Worm (Caenorhabditis elegans) whole organism, young adult: ENCODE data around the gene H17B01.5.

Experiments
- B0035.1 ChIP-seq: sonication (generic microtip); optimal IDR thresholded peaks from 2 replicates; lab custom pipeline; 2016; ENCODE audit warnings: missing genetic modification characterization, mild to moderate bottlenecking, missing compliant biosample characterization, missing genotype, missing genetic modification reagents
- B0261.1 ChIP-seq: sonication (generic microtip); optimal IDR thresholded peaks from 2 replicates; lab custom pipeline; 2016; ENCODE audit warnings: mild to moderate bottlenecking, missing genetic modification characterization, moderate library complexity, missing compliant biosample characterization
- D2030.7 ChIP-seq: fragments of 200-800 bp; sonication (Bioruptor generic); IDR thresholded peaks from 2 replicates; pipeline ENCODE4 v1.3.6; 2022; ENCODE audit warnings: missing genetic modification reagents, missing genetic modification characterization, missing compliant biosample characterization
- F23B12.7 ChIP-seq: sonication (generic microtip); optimal IDR thresholded peaks from 2 replicates; lab custom pipeline; 2017; ENCODE audit warnings: missing genetic modification characterization, mild to moderate bottlenecking, missing compliant biosample characterization, antibody characterized with exemption, moderate library complexity; ENCODE audit not compliant: insufficient read depth
- F33H1.4 ChIP-seq: fragments of 200-800 bp; sonication (Bioruptor generic); IDR thresholded peaks from 2 replicates; pipeline ENCODE4 v1.3.6; 2022; ENCODE audit warnings: missing genetic modification reagents, missing genetic modification characterization, missing compliant biosample characterization
- F52B5.7 ChIP-seq: sonication (generic microtip); optimal IDR thresholded peaks from 2 replicates; lab custom pipeline; 2016; ENCODE audit warnings: mild to moderate bottlenecking, missing genetic modification characterization, missing compliant biosample characterization
- K11D2.4 ChIP-seq: fragments of 200-800 bp; sonication (Bioruptor generic); IDR thresholded peaks from 2 replicates; pipeline ENCODE4 v1.3.6; 2022; ENCODE audit warnings: missing genetic modification reagents, missing genetic modification characterization, missing compliant biosample characterization
- Y53G8AR.9 ChIP-seq: fragments of 200-800 bp; sonication (Bioruptor generic); conservative IDR thresholded peaks from 2 replicates; pipeline ENCODE4 v1.3.6; 2022; ENCODE audit warnings: missing genetic modification reagents, missing genetic modification characterization, missing compliant biosample characterization
- Y67H2A.10 ChIP-seq: fragments of 200-800 bp; sonication (Bioruptor generic); conservative IDR thresholded peaks from 2 replicates; pipeline ENCODE4 v1.3.6; 2022; ENCODE audit warnings: missing genetic modification reagents, missing genetic modification characterization, missing compliant biosample characterization
- Y95B8A.8 ChIP-seq: fragments of 200-800 bp; sonication (Bioruptor generic); IDR thresholded peaks from 2 replicates; pipeline ENCODE4 v1.3.6; 2022; ENCODE audit warnings: missing genetic modification reagents, missing genetic modification characterization, missing compliant biosample characterization
- ZK185.1 ChIP-seq: sonication (generic microtip); optimal IDR thresholded peaks from 2 replicates; lab custom pipeline; 2016; ENCODE audit warnings: mild to moderate bottlenecking, missing genetic modification characterization, missing compliant biosample characterization; ENCODE audit not compliant: poor library complexity, severe bottlenecking
- aptf-2 ChIP-seq: fragments of 200-800 bp; sonication (Bioruptor generic); conservative IDR thresholded peaks from 2 replicates; pipeline ENCODE4 v1.3.6; 2022; ENCODE audit warnings: missing genetic modification reagents, missing genetic modification characterization, missing compliant biosample characterization
- aptf-3 ChIP-seq: fragments of 200-800 bp; sonication (Bioruptor generic); IDR thresholded peaks from 2 replicates; pipeline ENCODE4 v1.3.6; 2022; ENCODE audit warnings: missing genetic modification characterization, missing compliant biosample characterization
- cebp-2 ChIP-seq: fragments of 200-800 bp; sonication (Bioruptor generic); IDR thresholded peaks from 2 replicates; pipeline ENCODE4 v1.3.6; 2022; ENCODE audit warnings: missing genetic modification characterization, missing compliant biosample characterization
- ceh-58 ChIP-seq: fragments of 200-800 bp; sonication (Bioruptor generic); IDR thresholded peaks from 2 replicates; pipeline ENCODE4 v1.3.6; 2022; ENCODE audit warnings: missing genetic modification characterization, missing compliant biosample characterization
- ceh-91 ChIP-seq: fragments of 200-800 bp; sonication (Bioruptor generic); IDR thresholded peaks from 2 replicates; pipeline ENCODE4 v1.3.6; 2022; ENCODE audit warnings: missing genetic modification reagents, missing genetic modification characterization, missing compliant biosample characterization
- dpff-1 ChIP-seq: sonication (generic microtip); optimal IDR thresholded peaks from 2 replicates; lab custom pipeline; 2017; ENCODE audit warnings: mild to moderate bottlenecking, missing genetic modification characterization, missing compliant biosample characterization
- egrh-3 ChIP-seq: fragments of 200-800 bp; sonication (Bioruptor generic); IDR thresholded peaks from 2 replicates; pipeline ENCODE4 v1.3.6; 2022; ENCODE audit warnings: missing genetic modification reagents, missing genetic modification characterization, missing compliant biosample characterization
- ekl-4 ChIP-seq: fragments of 200-800 bp; sonication (Bioruptor generic); IDR thresholded peaks from 2 replicates; pipeline ENCODE4 v1.3.6; 2022; ENCODE audit warnings: missing genetic modification reagents, missing genetic modification characterization, missing compliant biosample characterization
- hmg-20 ChIP-seq: fragments of 200-800 bp; sonication (Bioruptor generic); IDR thresholded peaks from 2 replicates; pipeline ENCODE4 v1.3.6; 2022; ENCODE audit warnings: missing genetic modification reagents, missing genetic modification characterization, missing compliant biosample characterization
- hrde-1 ChIP-seq: sonication (generic microtip); optimal IDR thresholded peaks from 2 replicates; lab custom pipeline; 2016; ENCODE audit warnings: missing genetic modification characterization, mild to moderate bottlenecking, missing compliant biosample characterization, moderate library complexity, missing genotype, missing genetic modification reagents, borderline replicate concordance
- hsf-1 ChIP-seq: fragments of 200-800 bp; sonication (Bioruptor generic); IDR thresholded peaks from 2 replicates; pipeline ENCODE4 v1.3.6; 2022; ENCODE audit warnings: missing genetic modification reagents, missing genetic modification characterization, missing compliant biosample characterization
- lag-1 ChIP-seq: fragments of 200-800 bp; sonication (Bioruptor generic); IDR thresholded peaks from 2 replicates; pipeline ENCODE4 v1.3.6; 2022; ENCODE audit warnings: missing genetic modification reagents, missing genetic modification characterization, missing compliant biosample characterization
- lin-26 ChIP-seq: fragments of 200-800 bp; sonication (Bioruptor generic); IDR thresholded peaks from 2 replicates; pipeline ENCODE4 v1.3.6; 2022; ENCODE audit warnings: missing genetic modification reagents, missing genetic modification characterization, missing compliant biosample characterization
- lin-40 ChIP-seq: sonication (generic microtip); optimal IDR thresholded peaks from 2 replicates; lab custom pipeline; 2016; ENCODE audit warnings: missing genetic modification characterization, mild to moderate bottlenecking, missing compliant biosample characterization, missing genotype, missing genetic modification reagents
- lsy-27 ChIP-seq: sonication (generic microtip); optimal IDR thresholded peaks from 2 replicates; lab custom pipeline; 2017; ENCODE audit warnings: missing genetic modification characterization, mild to moderate bottlenecking, missing compliant biosample characterization, antibody characterized with exemption, missing genotype, borderline replicate concordance; ENCODE audit not compliant: insufficient read depth
- madf-10 ChIP-seq: sonication (generic microtip); optimal IDR thresholded peaks from 2 replicates; lab custom pipeline; 2016; ENCODE audit warnings: mild to moderate bottlenecking, missing genetic modification characterization, missing compliant biosample characterization
- mcd-1 ChIP-seq: fragments of 200-800 bp; sonication (Bioruptor generic); IDR thresholded peaks from 2 replicates; pipeline ENCODE4 v1.3.6; 2022; ENCODE audit warnings: missing genetic modification reagents, missing genetic modification characterization, missing compliant biosample characterization
- nfya-1 ChIP-seq: sonication (generic microtip); optimal IDR thresholded peaks from 2 replicates; lab custom pipeline; 2017; ENCODE audit warnings: antibody characterized with exemption, missing compliant biosample characterization, missing genetic modification characterization, borderline replicate concordance; ENCODE audit not compliant: insufficient read depth
- nhr-90 ChIP-seq: sonication (generic microtip); optimal IDR thresholded peaks from 2 replicates; lab custom pipeline; 2016; ENCODE audit warnings: missing genotype, mild to moderate bottlenecking, missing genetic modification characterization, missing compliant biosample characterization
- rcor-1 ChIP-seq: fragments of 200-800 bp; sonication (Bioruptor generic); IDR thresholded peaks from 2 replicates; pipeline ENCODE4 v1.3.6; 2022; ENCODE audit warnings: missing genetic modification reagents, missing genetic modification characterization, missing compliant biosample characterization
- rec-8 ChIP-seq, 2 experiments: sonication (generic microtip); optimal IDR thresholded peaks; 2 replicates each; lab custom pipeline; 2016; ENCODE audit warnings: mild to moderate bottlenecking in 2 of 2, missing genetic modification characterization in 2 of 2, missing genetic modification reagents in 2 of 2, missing genotype in 2 of 2, missing biosample characterization in 1 of 2, missing compliant biosample characterization in 1 of 2, moderate library complexity in 1 of 2
- rpc-1 ChIP-seq, 2 experiments: fragments of 150-350 bp in 1 of 2; sonication (generic microtip) in 1 of 2; optimal IDR thresholded peaks; 2 replicates each; lab custom pipeline; 2014 to 2018; ENCODE audit warnings: missing biosample characterization in 1 of 2, missing genetic modification characterization in 1 of 2, missing genetic modification reagents in 1 of 2, missing genotype in 1 of 2
- sea-2 ChIP-seq: fragments of 200-800 bp; sonication (Bioruptor generic); IDR thresholded peaks from 2 replicates; pipeline ENCODE4 v1.3.6; 2022; ENCODE audit warnings: missing genetic modification characterization, missing compliant biosample characterization
- snpc-3.4 ChIP-seq: sonication (generic microtip); optimal IDR thresholded peaks from 2 replicates; lab custom pipeline; 2017; ENCODE audit warnings: missing genetic modification characterization, mild to moderate bottlenecking, missing compliant biosample characterization, antibody characterized with exemption, moderate library complexity, missing genotype, missing genetic modification reagents
- sptf-2 ChIP-seq: fragments of 200-800 bp; sonication (Bioruptor generic); optimal IDR thresholded peaks from 2 replicates; lab custom pipeline; 2018; ENCODE audit warnings: mild to moderate bottlenecking, missing genetic modification characterization, missing compliant biosample characterization
- tbp1 ChIP-seq: fragments of 200-800 bp; sonication (Bioruptor generic); optimal IDR thresholded peaks from 2 replicates; lab custom pipeline; 2018; ENCODE audit warnings: mild to moderate bottlenecking, missing genetic modification characterization, missing compliant biosample characterization
- tlf-1 ChIP-seq: fragments of 200-800 bp; sonication (Bioruptor generic); optimal IDR thresholded peaks from 2 replicates; lab custom pipeline; 2018; ENCODE audit warnings: mild to moderate bottlenecking, missing genetic modification characterization, missing compliant biosample characterization
- ztf-25 ChIP-seq: fragments of 200-800 bp; sonication (Bioruptor generic); IDR thresholded peaks from 2 replicates; pipeline ENCODE4 v1.3.6; 2022; ENCODE audit warnings: missing genetic modification reagents, missing genetic modification characterization, missing compliant biosample characterization
- ztf-3 ChIP-seq: fragments of 200-800 bp; sonication (Bioruptor generic); optimal IDR thresholded peaks from 2 replicates; lab custom pipeline; 2018; ENCODE audit warnings: mild to moderate bottlenecking, missing genetic modification characterization, missing compliant biosample characterization
- ztf-6 ChIP-seq: fragments of 200-800 bp; sonication (Bioruptor generic); IDR thresholded peaks from 2 replicates; pipeline ENCODE4 v1.3.6; 2022; ENCODE audit warnings: missing genetic modification reagents, missing genetic modification characterization, missing compliant biosample characterization

The H17B01.5 gene

ce11 chrII:1481660-1482059, 8.3 kb upstream of the H17B01.5 start (continued):
- TF ChIP-seq F33H1.4 (GFP tag; lab: Robert Waterston, UW) (no peak), tbp1 (GFP tag; lab: Kevin White, UChicago) (peak; percentile 73), ztf-3 (no peak), F23B12.7 (tag; lab: Kevin White, UChicago) (no peak), nhr-90 (tag; lab: Kevin White, UChicago) (no peak), lsy-27 (tag; lab: Kevin White, UChicago) (no peak), lin-40 (tag; lab: Kevin White, UChicago) (no peak), egrh-3 (GFP tag; lab: Robert Waterston, UW) (no peak), ekl-4 (GFP tag; lab: Robert Waterston, UW) (no peak), Y53G8AR.9 (GFP tag; lab: Robert Waterston, UW) (no peak), K11D2.4 (no peak), Y95B8A.8 (GFP tag; lab: Robert Waterston, UW) (no peak), rpc-1 (optimal IDR thresholded peaks at IDR 0.05; lab: Kevin White, UChicago) (no peak), rpc-1 (tag; optimal IDR thresholded peaks at IDR 0.05; lab: Kevin White, UChicago) (peak; percentile 53)
- TF ChIP-seq, all 124 proteins: peak for 5

- TF ChIP-seq mcd-1 (GFP tag; lab: Robert Waterston, UW) (no peak), rpc-1 (optimal IDR thresholded peaks at IDR 0.05; lab: Kevin White, UChicago) (peak; percentile 13), rpc-1 (tag; optimal IDR thresholded peaks at IDR 0.05; lab: Kevin White, UChicago) (no peak), aptf-2 (GFP tag; lab: Robert Waterston, UW) (no peak), tbp1 (GFP tag; lab: Kevin White, UChicago) (peak; percentile 65)
Observed at ce11 chrII:1478522-1478921, 5.1 kb upstream of the H17B01.5 start.

ce11 chrII:1477975-1478374, 4.6 kb upstream of the H17B01.5 start:
- no peak for TF ChIP-seq F33H1.4 (GFP tag; lab: Robert Waterston, UW)
- TF ChIP-seq ztf-25 (GFP tag; lab: Robert Waterston, UW), result no peak
- no peak for TF ChIP-seq ztf-6
- TF ChIP-seq rcor-1 (GFP tag; lab: Robert Waterston, UW), result no peak
- no peak for TF ChIP-seq D2030.7 (GFP tag; lab: Robert Waterston, UW)
- peak; percentile 23 for TF ChIP-seq B0261.1 (tag; lab: Kevin White, UChicago)
- TF ChIP-seq lin-26 (GFP tag; lab: Robert Waterston, UW), result peak; percentile 55; the same call in 1 of the 2 replicates
- TF ChIP-seq F52B5.7, result no peak
- TF ChIP-seq nhr-90 (tag; lab: Kevin White, UChicago), result no peak
- TF ChIP-seq nfya-1 (tag; lab: Kevin White, UChicago), result no peak
- no peak for TF ChIP-seq madf-10
- TF ChIP-seq cebp-2, result no peak
- peak; percentile 77 for TF ChIP-seq tbp1 (GFP tag; lab: Kevin White, UChicago)
- no peak for TF ChIP-seq aptf-3 (GFP tag; lab: Robert Waterston, UW)
- TF ChIP-seq lag-1 (GFP tag; lab: Robert Waterston, UW), result no peak
- no peak for TF ChIP-seq Y67H2A.10 (GFP tag; lab: Robert Waterston, UW)
- TF ChIP-seq sptf-2 (GFP tag; lab: Kevin White, UChicago), result no peak
- no peak for TF ChIP-seq sea-2 (GFP tag; lab: Robert Waterston, UW)
- TF ChIP-seq lsy-27 (tag; lab: Kevin White, UChicago), result no peak
- TF ChIP-seq ZK185.1 (tag; lab: Kevin White, UChicago), result no peak
- no peak for TF ChIP-seq hrde-1 (tag; lab: Kevin White, UChicago)
- TF ChIP-seq rec-8 (tag; optimal IDR thresholded peaks at IDR 0.05; lab: Kevin White, UChicago), result no peak
- TF ChIP-seq B0035.1 (tag; lab: Kevin White, UChicago), result no peak
- TF ChIP-seq tlf-1 (GFP tag; lab: Kevin White, UChicago), result no peak
- no peak for TF ChIP-seq hsf-1 (GFP tag; lab: Robert Waterston, UW)
- TF ChIP-seq hmg-20 (GFP tag; lab: Robert Waterston, UW), result no peak
- no peak for TF ChIP-seq F23B12.7 (tag; lab: Kevin White, UChicago)
- no peak for TF ChIP-seq dpff-1
- TF ChIP-seq snpc-3.4 (tag; lab: Kevin White, UChicago), result no peak
- no peak for TF ChIP-seq ceh-58 (GFP tag; lab: Robert Waterston, UW)
- peak; percentile 8 for TF ChIP-seq rpc-1 (optimal IDR thresholded peaks at IDR 0.05; lab: Kevin White, UChicago)
- peak; percentile 44 for TF ChIP-seq rpc-1 (tag; optimal IDR thresholded peaks at IDR 0.05; lab: Kevin White, UChicago)
- TF ChIP-seq ceh-91 (GFP tag; lab: Robert Waterston, UW), result no peak
- TF ChIP-seq, all 124 proteins: peak for 4
